Worm (Caenorhabditis elegans) whole organism, midembryonic: ENCODE results near the gene cec-5.
"Not testable (repeated sequence)": the region's sequence is repeated elsewhere in the genome, so short reads cannot be mapped to it uniquely, and the experiment has no call there.

Experiments used
- T22C8.4 ChIP-seq: fragments of 200-800 bp; sonication (Bioruptor generic); IDR thresholded peaks from 2 replicates; pipeline ENCODE4 v1.3.6; 2022; ENCODE audit warnings: missing genetic modification characterization, missing compliant biosample characterization
- cog-1 ChIP-seq: sonication (generic microtip); optimal IDR thresholded peaks from 2 replicates; lab custom pipeline; 2016; ENCODE audit warnings: missing genetic modification characterization, missing compliant biosample characterization
- flt-1 ChIP-seq: fragments of 200-800 bp; sonication (Bioruptor generic); IDR thresholded peaks from 2 replicates; pipeline ENCODE4 v1.3.6; 2022; ENCODE audit warnings: missing genetic modification characterization, missing compliant biosample characterization
- klf-2 ChIP-seq: fragments of 200-800 bp; sonication (Bioruptor generic); conservative IDR thresholded peaks from 2 replicates; pipeline ENCODE4 v1.3.6; 2022; ENCODE audit warnings: missing genetic modification reagents, missing genetic modification characterization, missing compliant biosample characterization
- med-1 ChIP-seq: sonication (generic microtip); optimal IDR thresholded peaks from 2 replicates; lab custom pipeline; 2017; ENCODE audit warnings: missing genetic modification characterization, mild to moderate bottlenecking, missing compliant biosample characterization, antibody characterized with exemption, missing genetic modification reagents; ENCODE audit not compliant: insufficient read depth
- ref-1 ChIP-seq: fragments of 200-800 bp; sonication (Bioruptor generic); conservative IDR thresholded peaks from 2 replicates; pipeline ENCODE4 v1.3.6; 2022; ENCODE audit warnings: missing genetic modification reagents, missing genetic modification characterization, missing compliant biosample characterization
- tab-1 ChIP-seq: fragments of 200-800 bp; sonication (Bioruptor generic); IDR thresholded peaks from 2 replicates; pipeline ENCODE4 v1.3.6; 2022; ENCODE audit warnings: missing genetic modification characterization, missing compliant biosample characterization
- ztf-23 ChIP-seq: fragments of 200-800 bp; sonication (Bioruptor generic); IDR thresholded peaks from 2 replicates; pipeline ENCODE4 v1.3.6; 2022; ENCODE audit warnings: missing genetic modification reagents, missing genetic modification characterization, missing compliant biosample characterization
- ztf-29 ChIP-seq: fragments of 200-800 bp; sonication (Bioruptor generic); IDR thresholded peaks from 2 replicates; pipeline ENCODE4 v1.3.6; 2022; ENCODE audit warnings: missing genetic modification reagents, missing genetic modification characterization, missing compliant biosample characterization

The cec-5 gene

DNA sequence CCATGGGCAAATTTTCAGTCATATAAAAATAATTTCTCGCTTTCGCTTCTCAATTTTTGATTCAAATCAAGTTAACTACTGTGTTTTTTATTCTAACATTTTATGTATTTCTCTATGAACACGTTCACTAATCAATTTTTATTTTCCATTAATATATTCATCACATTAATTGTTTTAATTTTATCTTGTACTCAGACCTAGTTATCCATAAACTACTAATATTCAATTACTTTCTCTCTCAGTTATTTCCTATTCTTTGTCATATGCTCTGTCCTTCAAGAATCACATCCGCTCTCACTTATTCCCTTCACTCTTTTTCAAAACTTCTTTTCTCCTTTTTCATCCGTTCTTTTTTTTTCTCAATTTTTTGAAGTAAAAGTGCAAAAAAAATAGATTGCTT lies 7.1 kb upstream of the cec-5 start:
- no peak for TF ChIP-seq med-1
- TF ChIP-seq T22C8.4 (GFP tag; lab: Robert Waterston, UW): no peak
- TF ChIP-seq flt-1: no peak
- no peak for TF ChIP-seq cog-1 (tag; lab: Kevin White, UChicago)
- TF ChIP-seq ref-1: no peak
- no peak for TF ChIP-seq tab-1
- no peak for TF ChIP-seq ztf-29 (GFP tag; lab: Robert Waterston, UW)
- no peak for TF ChIP-seq ztf-23
- TF ChIP-seq klf-2 (GFP tag; lab: Robert Waterston, UW): no peak

DNA sequence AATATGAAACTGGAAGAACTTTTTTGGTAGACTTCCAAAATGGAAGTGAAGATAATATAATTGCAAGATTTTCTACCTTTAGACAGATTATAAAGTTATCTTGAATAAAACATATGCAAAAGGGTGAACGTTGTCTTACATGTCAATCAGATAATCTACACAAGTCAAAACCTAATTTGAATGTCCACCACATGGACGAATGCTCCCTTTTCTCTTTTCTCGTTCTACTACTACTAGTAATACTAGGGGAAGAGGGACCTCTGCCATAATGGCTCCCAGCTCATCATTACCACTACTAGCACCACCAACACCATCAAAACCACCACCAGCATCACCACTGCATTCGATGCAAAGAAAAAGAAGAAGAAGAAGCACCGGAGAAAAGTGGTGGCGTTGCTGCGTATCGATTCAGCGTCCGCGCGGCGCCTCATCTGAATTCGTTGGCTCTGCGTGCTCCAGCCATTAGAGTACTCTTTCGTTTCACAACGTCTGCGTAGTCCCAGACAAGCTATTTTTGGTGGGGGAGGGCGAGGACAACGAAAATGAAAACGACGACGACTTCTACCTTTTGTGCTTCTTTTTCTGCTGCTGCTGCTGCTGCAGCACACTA lies 5.5 kb upstream of the cec-5 start:
- TF ChIP-seq cog-1 (tag; lab: Kevin White, UChicago) (no peak), klf-2 (GFP tag; lab: Robert Waterston, UW) (no peak), T22C8.4 (GFP tag; lab: Robert Waterston, UW) (no peak), flt-1 (no peak), ztf-29 (GFP tag; lab: Robert Waterston, UW) (no peak), med-1 (no peak), ztf-23 (no peak), ref-1 (no peak), tab-1 (no peak)

DNA sequence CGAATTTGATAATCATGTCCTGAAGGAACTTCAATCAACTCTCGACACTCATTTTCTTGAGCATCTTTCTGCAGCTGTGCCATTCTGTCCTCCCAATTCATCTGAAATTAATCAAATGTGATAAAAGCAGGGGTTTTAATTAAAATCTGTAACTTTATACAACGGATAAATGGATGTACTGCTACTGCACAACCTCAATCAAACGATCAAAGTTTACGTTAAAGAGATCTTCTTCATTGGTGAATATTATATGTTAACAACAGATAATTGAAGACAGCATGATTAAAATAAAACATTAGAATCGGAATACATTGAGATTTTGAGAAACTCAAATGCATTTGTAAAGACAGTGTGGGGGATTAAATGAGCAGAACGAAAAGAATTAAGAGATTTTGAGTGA lies 1.6 kb downstream of the cec-5 start, which contains the start of gene F32E10.5:
Gene F32E10.5, minus strand, starts transcription at position 101 of the 400 bp plus-strand sequence.
- TF ChIP-seq T22C8.4 (GFP tag; lab: Robert Waterston, UW) (no peak), flt-1 (no peak), tab-1 (no peak), ztf-23 (no peak), med-1 (no peak), ztf-29 (GFP tag; lab: Robert Waterston, UW) (no peak), ref-1 (no peak), cog-1 (tag; lab: Kevin White, UChicago) (no peak), klf-2 (GFP tag; lab: Robert Waterston, UW) (no peak)

DNA sequence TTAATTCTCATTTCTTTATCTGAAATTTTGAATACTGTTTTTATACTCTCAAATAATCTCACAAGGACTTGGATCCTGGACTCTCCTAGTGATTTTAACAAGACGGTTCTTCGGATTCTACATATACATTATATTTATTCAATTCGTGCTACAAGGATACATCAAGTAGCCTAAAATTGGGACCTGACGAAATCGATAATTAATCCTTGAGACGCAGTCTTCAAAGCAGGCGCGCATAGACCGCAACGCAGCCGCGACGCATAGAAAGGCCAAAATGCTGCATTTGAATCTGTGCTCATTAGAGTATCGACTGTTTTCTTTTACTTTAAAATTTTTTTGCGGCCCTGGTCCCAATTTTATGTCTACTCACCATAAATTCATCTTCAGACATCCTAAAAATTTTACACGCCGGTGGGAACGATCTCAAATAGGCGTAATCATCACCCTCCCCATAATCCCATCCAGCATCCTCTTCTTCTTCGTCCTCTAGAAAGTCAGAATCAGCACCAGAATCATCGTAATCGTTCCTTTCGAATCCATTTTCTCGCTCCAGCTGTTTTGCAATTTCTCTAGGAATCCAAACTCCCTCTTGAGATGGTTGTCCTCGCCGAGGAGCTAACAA lies 4.7 kb downstream of the cec-5 start, which contains the start of gene cec-4:
Gene cec-4, plus strand, starts transcription at position 572 of the 622 bp plus-strand sequence.
- 0 out of 2 replicates have a peak, but pooled peaks have one; percentile 8 for TF ChIP-seq T22C8.4 (GFP tag; lab: Robert Waterston, UW)
- no peak for TF ChIP-seq flt-1

DNA sequence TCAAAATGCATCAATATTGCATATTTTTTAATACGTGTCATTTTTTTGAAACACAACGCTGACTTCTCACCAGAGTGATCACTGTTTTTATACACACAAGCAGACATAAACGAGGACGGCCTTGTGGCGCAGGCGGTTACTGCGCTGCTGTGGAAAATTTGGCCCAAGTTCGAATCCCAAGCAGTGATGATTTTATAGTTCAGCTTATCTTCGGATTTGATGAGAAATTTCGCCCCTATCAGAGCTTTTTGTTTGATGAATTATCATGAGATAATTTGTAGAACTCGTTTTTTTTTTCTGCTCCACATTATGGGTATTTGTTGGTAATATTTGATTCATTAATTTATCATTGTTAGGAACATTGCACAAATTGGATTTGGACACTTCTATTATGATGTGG lies 6.0 kb downstream of the cec-5 start:
- peak; percentile 96 for TF ChIP-seq ztf-23
- TF ChIP-seq klf-2 (GFP tag; lab: Robert Waterston, UW): peak; percentile 94
- peak; percentile 89 for TF ChIP-seq med-1
- peak; percentile 94 for TF ChIP-seq T22C8.4 (GFP tag; lab: Robert Waterston, UW)
- peak; percentile 97 for TF ChIP-seq tab-1
- peak; percentile 89 for TF ChIP-seq cog-1 (tag; lab: Kevin White, UChicago)
- peak; percentile 97 for TF ChIP-seq flt-1
- peak; percentile 92 for TF ChIP-seq ref-1
- TF ChIP-seq ztf-29 (GFP tag; lab: Robert Waterston, UW): peak; percentile 97

DNA sequence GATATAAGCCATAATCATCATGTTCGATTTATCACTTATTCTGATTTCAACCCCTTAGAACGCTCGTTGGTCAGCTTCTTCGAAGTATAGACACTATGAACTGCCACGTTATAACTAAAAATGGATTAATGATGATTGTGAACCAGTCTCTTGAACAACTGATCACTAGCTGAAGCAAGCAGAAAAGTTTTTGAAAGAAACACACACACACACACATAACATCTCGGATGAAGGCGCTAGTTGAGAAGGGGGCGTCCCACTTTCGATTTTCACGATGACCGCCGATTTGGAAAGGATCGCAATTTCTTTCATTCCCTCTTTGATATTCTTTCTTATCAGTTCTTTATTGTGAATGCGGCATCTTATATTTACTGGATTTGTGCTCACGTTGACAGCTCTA lies 11.3 kb downstream of the cec-5 start, which contains the start of gene clec-180:
Gene clec-180, plus strand, starts transcription at position 301 of the 400 bp plus-strand sequence.
- no peak for TF ChIP-seq tab-1
- TF ChIP-seq med-1: no peak
- TF ChIP-seq cog-1 (tag; lab: Kevin White, UChicago): no peak
- TF ChIP-seq klf-2 (GFP tag; lab: Robert Waterston, UW): no peak
- TF ChIP-seq ztf-23: no peak
- no peak for TF ChIP-seq flt-1
- no peak for TF ChIP-seq ref-1

DNA sequence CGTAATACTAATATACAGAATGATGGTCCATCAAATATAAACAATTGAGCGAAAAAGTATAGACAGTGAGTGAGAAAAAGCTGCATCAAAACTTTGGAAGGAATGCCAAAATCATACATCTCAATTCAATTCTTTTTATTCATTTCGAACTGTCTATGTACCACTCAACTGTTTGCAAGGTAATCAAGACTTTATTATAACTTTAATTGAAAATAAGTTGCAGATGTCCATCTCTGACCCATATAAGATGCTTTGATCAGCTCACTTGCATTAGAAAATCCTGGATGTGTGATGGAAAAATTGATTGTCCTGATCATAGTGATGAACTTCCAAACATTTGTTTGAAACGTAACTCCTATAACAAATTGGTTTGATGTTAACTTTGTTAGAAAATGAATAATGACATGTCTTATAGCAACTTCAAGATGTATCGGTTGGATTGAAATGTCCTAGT lies 12.3 kb downstream of the cec-5 start, which contains the start of gene F32E10.8:
Gene F32E10.8, plus strand, starts transcription at position 51 of the 454 bp plus-strand sequence.
- TF ChIP-seq klf-2 (GFP tag; lab: Robert Waterston, UW) (no peak), cog-1 (tag; lab: Kevin White, UChicago) (no peak)

DNA sequence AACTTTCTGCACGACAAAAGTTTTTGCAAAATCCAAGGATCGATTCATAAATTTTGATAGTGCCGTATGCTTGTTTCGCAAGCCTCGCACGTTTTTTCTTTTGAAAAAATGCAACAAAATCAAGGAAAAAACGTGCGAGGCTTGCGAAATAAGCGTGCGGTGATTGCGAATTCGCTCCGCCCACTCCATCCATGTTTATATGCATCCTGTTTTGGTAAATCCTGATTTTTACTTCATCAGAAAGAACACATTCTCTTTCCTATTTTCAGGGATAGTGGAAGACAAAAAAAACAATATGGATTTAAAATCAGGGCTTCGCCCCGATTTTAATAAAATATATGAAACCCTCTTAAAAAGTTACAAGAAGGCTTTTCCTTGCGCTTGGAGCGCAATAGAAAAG lies 16.1 kb downstream of the cec-5 start, which contains the start of gene F32E10.9:
Gene F32E10.9, minus strand, starts transcription at position 101 of the 400 bp plus-strand sequence.
- TF ChIP-seq flt-1, tab-1, ref-1: not testable (repeated sequence)

DNA sequence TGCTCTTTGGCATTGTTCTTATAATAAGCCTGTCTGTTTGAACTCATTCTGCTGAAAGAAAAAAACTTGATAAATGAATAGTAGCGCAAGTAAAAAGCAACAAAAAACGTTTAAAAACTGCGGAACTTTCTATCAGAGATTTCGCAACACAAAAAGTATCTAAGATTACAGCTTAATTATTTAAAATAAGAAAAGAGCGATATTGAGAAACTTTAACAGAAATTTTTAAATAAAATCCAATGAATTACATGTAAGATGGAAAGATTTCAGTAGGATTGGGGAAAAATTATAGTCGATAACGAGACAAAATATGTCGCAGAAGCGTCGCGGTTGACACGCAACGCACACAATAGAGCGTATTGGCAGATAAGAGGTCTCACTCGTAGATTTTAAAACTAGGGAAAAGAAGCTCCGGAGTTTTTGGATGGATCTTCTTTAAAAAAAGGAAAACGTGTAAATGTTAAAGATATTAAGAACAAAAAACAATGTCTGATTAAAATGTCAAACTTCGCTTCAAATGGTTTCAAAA lies 18.2 kb downstream of the cec-5 start, which contains the start of gene ima-3:
Gene ima-3, minus strand, starts transcription at position 51 of the 529 bp plus-strand sequence.
- TF ChIP-seq ztf-23 (no peak), med-1 (no peak), klf-2 (GFP tag; lab: Robert Waterston, UW) (no peak), ztf-29 (GFP tag; lab: Robert Waterston, UW) (no peak), ref-1 (no peak), cog-1 (tag; lab: Kevin White, UChicago) (no peak), T22C8.4 (GFP tag; lab: Robert Waterston, UW) (no peak), flt-1 (no peak), tab-1 (no peak)

DNA sequence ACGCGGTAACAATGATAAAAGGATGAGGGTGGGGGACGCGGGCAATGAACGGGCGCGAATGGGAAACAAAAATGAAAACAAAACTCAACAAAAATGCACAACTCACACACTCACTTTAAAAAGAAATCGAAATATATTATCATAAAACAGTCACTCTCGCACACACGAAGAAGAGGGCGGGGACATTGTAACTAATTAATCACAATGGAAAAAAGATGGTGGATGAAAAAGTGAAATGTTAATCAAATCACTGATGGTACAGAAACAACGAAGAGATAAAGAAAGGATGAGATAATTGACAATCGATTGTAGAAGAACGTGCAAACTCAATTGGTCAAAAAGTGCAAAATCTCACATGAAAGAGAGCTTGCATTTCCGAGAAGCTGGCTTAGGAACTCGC lies 20.7 kb downstream of the cec-5 start:
- no peak for TF ChIP-seq tab-1
- TF ChIP-seq ztf-23: no peak

DNA sequence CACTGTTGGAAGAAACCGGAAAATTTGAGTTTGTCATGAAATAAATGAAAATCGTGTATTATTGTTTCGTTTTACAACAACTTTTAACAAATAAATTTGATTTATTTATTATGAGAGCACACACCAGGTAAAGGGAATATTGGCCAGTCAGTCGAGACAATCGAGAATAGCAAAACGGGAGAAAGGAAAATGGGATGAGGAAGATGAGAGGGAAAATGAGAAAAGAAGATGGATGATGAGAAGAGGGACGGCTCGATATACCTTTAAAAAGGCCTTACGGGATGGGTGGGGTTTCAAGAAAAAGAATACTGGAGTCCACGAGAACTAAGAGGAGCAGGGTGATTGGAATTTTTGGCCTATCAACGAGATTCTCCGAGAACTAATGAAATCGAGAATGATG lies 21.3 kb downstream of the cec-5 start:
- TF ChIP-seq ztf-29 (GFP tag; lab: Robert Waterston, UW) (no peak), cog-1 (tag; lab: Kevin White, UChicago) (no peak), flt-1 (no peak)
